Worm (Caenorhabditis elegans): ENCODE measurements around the gene ZK1058.9.

DNA sequence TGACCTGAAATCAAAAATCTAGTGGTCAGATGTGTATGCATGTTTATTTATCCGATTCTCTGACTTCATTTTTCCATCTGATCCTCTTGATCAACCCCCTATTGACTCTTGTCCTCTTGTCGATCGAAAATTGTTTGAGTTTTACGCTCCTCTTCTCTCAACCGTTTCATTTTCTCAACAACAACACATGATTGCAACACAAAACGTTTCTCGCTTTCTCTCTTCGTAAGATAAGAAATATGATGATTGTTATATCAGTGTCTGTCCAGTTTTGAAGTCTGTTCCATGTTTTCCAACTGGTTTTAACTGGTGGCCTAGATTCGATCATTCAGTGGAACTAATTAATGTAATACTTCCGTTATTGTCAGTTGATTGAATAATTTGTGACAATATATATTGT lies 26.0 kb upstream of the ZK1058.9 start:
- TF ChIP-seq ceh-40 (GFP tag; IDR thresholded peaks at IDR 0.05) (no peak), hmg-20 (GFP tag; IDR thresholded peaks at IDR 0.05) (no peak), attf-5 (GFP tag; optimal IDR thresholded peaks at IDR 0.05) (no peak), dpl-1 (GFP tag; optimal IDR thresholded peaks at IDR 0.05) (no peak), hrde-1 (tag; optimal IDR thresholded peaks at IDR 0.05; ENCODE audit: borderline replicate concordance) (no peak), ztf-18 (tag; optimal IDR thresholded peaks at IDR 0.05) (no peak), pbrm-1 (GFP tag; IDR thresholded peaks at IDR 0.05) (no peak), F49E8.2 (tag; optimal IDR thresholded peaks at IDR 0.05; ENCODE audit: insufficient read depth) (no peak), ztf-28 (GFP tag; IDR thresholded peaks at IDR 0.05) (no peak), unc-62 (GFP tag; optimal IDR thresholded peaks at IDR 0.05) (no peak), lin-54 (GFP tag; optimal IDR thresholded peaks at IDR 0.05) (no peak)
